Fruit fly (Drosophila melanogaster): ENCODE measurements around the gene Arc42.
A peak's percentile ranks its signal among the peaks of the same experiment; 100 is the strongest.

The Arc42 gene

DNA sequence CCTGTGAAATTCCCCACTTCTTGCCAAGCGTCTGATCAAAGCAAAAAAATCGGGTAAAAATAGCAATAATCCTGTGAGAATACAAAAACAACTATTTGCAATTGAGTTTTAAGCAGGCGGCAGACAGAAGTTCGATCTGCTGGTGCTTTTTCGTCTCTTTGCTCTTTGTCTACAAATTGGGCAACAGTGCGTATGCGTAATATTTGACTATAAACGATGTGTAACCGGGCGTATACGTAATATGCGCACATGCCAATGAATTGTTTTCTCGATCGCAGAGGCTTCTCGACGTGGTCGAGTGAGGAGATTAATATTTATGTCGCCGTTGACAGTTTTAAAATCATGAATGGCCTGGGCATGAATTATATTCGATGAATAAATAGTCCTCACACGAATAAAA, 17.8 kb downstream of the Arc42 start:
- no peak for TF ChIP-seq lz (GFP tag; optimal IDR thresholded peaks at IDR 0.05)
- no peak for TF ChIP-seq Ets21C (GFP tag; optimal IDR thresholded peaks at IDR 0.05)
- TF ChIP-seq Smox (GFP tag; optimal IDR thresholded peaks at IDR 0.05), result no peak
- no peak for TF ChIP-seq CG31627 (GFP tag; optimal IDR thresholded peaks at IDR 0.05)
- TF ChIP-seq dsx (GFP tag; optimal IDR thresholded peaks at IDR 0.05; ENCODE audit: poor library complexity, severe bottlenecking), result no peak
- TF ChIP-seq fd59A (GFP tag; optimal IDR thresholded peaks at IDR 0.05), result no peak
- TF ChIP-seq acj6 (GFP tag; optimal IDR thresholded peaks at IDR 0.05), result no peak
- TF ChIP-seq CG11294 (GFP tag; IDR thresholded peaks at IDR 0.05), result no peak
- no peak for TF ChIP-seq CG6792 (GFP tag; optimal IDR thresholded peaks at IDR 0.05)
- TF ChIP-seq fkh (GFP tag; optimal IDR thresholded peaks at IDR 0.05), result no peak
- no peak for TF ChIP-seq CG7368 (GFP tag; optimal IDR thresholded peaks at IDR 0.05)
- TF ChIP-seq CG10669 (GFP tag; optimal IDR thresholded peaks at IDR 0.05), result no peak
- no peak for TF ChIP-seq salr (GFP tag; optimal IDR thresholded peaks at IDR 0.05)
- no peak for TF ChIP-seq Gug (GFP tag; IDR thresholded peaks at IDR 0.05)

DNA sequence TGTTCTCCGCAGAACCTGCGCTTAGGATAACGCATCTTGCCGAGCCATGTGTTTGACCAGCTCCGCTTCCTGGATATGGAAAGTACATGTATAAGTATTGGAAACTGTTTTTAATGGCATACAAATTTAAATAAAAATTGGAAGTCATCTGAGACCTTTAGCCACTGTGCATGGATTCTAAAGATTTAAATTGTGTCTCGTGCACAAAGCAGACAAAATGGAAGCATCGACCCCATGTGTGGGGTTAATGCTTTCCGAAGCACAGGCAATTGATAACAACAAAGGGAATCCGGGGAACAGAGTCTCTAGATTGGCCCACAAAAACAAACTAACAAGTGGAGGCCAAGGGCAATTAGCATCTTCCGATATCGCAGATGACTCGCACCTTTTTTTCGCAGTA, 24.2 kb downstream of the Arc42 start:
- no peak for TF ChIP-seq CG6163 (GFP tag; IDR thresholded peaks at IDR 0.05)
- peak; percentile 94 for TF ChIP-seq svp (GFP tag)

DNA sequence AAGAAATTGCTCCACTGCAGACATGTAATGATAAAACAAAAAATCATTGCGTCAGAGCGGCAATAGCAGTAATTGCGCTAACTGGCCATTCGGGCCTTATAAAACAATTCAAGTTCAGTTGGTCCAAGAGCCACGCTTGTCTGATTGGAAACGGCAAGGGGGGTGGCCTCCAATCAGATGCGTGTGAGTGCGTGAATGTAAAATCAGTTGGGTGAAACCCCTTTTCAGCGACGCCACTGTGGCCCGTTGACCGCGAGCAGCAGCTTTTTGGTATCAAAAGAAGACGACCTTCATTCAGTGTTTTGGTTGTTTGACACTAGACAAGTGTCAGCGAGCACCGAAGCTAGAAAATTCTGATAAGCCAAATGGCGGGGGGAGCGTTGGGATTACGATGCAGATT, 24.8 kb downstream of the Arc42 start:
- no peak for TF ChIP-seq CG8632 (GFP tag; optimal IDR thresholded peaks at IDR 0.05)
- TF ChIP-seq Hr38 (GFP tag; optimal IDR thresholded peaks at IDR 0.05), result no peak
- no peak for TF ChIP-seq Eip75B (GFP tag; optimal IDR thresholded peaks at IDR 0.05)
- TF ChIP-seq CG6854 (GFP tag; optimal IDR thresholded peaks at IDR 0.05), result no peak
- TF ChIP-seq CG6792 (GFP tag; optimal IDR thresholded peaks at IDR 0.05), result no peak
- TF ChIP-seq CG8319 (GFP tag; optimal IDR thresholded peaks at IDR 0.05), result no peak

DNA sequence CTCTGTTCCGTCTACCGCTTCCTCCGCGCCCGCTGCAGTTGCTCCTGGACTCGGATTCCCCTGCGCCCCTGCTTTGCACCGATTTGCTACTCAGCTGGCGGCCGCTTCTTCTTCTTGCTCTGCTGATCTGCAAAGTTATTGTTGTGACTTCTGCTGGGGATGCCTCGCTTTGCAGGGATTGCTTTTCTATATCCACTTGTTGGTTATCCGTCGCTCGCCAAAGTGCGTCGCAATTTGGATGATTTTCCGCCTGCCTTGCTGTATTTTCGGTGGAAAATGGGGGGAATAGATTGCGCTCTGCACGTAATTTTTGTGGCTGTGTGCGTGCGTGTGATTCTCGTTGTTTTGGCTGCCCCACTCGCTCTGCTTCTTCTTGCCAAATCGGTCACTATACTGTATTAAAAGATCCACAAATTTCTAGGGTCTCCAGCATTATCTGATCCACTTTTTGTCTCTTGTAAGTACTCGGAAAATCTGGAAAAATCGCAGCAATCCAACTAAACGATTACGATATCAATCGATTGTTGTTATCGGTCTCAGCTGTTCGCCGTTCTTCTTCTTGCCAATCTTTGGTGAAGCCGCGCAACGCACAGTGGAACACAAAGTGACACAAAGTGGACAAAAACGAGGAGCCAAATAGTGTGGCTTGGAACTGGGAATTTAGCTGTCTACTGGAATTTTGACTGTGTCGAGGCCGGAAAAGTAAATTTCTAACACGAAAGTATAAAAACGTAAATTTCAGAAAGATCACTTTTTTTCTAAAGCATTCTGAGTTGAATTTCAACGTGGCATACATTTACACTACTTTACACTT, 25.6 kb downstream of the Arc42 start, which contains the start of gene ClpX:
Gene ClpX, minus strand, starts transcription at position 764 of the 814 bp plus-strand sequence.
- TF ChIP-seq esn (GFP tag; optimal IDR thresholded peaks at IDR 0.05) (peak; percentile 0), ss (GFP tag; optimal IDR thresholded peaks at IDR 0.05) (no peak), svp (GFP tag) (peak; percentile 82), pdm3 (GFP tag; optimal IDR thresholded peaks at IDR 0.05) (no peak), Eip78C (GFP tag) (peak; percentile 73), CG6276 (GFP tag; optimal IDR thresholded peaks at IDR 0.05) (no peak), vri (GFP tag; optimal IDR thresholded peaks at IDR 0.05) (peak; percentile 39), CG15336 (GFP tag; IDR thresholded peaks at IDR 0.05) (0 out of 2 replicates have a peak, but pooled peaks have one; percentile 20), CG34406 (GFP tag; optimal IDR thresholded peaks at IDR 0.05) (no peak), Eip75B (GFP tag; optimal IDR thresholded peaks at IDR 0.05) (no peak)

DNA sequence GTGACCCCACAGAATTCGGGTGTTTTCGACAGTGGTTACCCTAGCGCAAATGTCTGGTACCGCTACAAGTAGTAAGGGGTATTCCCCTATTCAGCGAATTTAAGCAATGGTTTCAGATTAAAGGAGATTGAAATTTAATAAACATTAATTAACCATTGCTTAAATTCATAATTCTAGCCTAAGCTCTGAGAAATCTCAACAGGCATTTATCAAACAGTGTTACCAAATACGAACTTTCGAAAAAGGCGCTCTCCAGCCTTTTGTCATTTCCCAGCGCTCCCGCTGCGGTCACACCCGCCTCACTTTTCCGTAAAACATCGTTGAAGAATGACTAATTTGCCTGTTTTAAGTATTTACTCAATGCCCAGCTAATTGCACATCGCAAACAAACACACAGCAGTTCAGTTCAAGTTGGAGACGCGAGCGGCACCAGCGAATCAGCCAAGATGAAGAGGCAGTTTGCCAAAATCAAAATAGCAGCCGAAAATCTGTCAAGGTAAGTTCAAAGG, 27.4 kb downstream of the Arc42 start, which contains the start of the genes Surf6 and RhoGAP92B:
Gene Surf6, minus strand, starts transcription at position 4 of the 509 bp plus-strand sequence.
Gene RhoGAP92B, plus strand, starts transcription at position 300 of the 509 bp plus-strand sequence.
- peak; percentile 31 for TF ChIP-seq Ets96B (tag; optimal IDR thresholded peaks at IDR 0.05)
- TF ChIP-seq CG3919 (GFP tag; optimal IDR thresholded peaks at IDR 0.05), result peak; percentile 62
- TF ChIP-seq OdsH (GFP tag; optimal IDR thresholded peaks at IDR 0.05), result peak; percentile 42
- peak; percentile 76 for TF ChIP-seq Sox14 (GFP tag; optimal IDR thresholded peaks at IDR 0.05)
- TF ChIP-seq ss (GFP tag; optimal IDR thresholded peaks at IDR 0.05), result peak; percentile 40 to 62
- peak; percentile 79 for TF ChIP-seq Eip78C (GFP tag)
- no peak for TF ChIP-seq Hr38 (GFP tag; optimal IDR thresholded peaks at IDR 0.05)
- TF ChIP-seq fd85E (GFP tag; optimal IDR thresholded peaks at IDR 0.05), result peak; percentile 29
- TF ChIP-seq lz (GFP tag; optimal IDR thresholded peaks at IDR 0.05), result peak; percentile 68
- peak; percentile 43 for TF ChIP-seq dsx (GFP tag; optimal IDR thresholded peaks at IDR 0.05; ENCODE audit: poor library complexity, severe bottlenecking)
- TF ChIP-seq CG34406 (GFP tag; optimal IDR thresholded peaks at IDR 0.05), result peak; percentile 35
- peak; percentile 6 for TF ChIP-seq CG7368 (GFP tag; optimal IDR thresholded peaks at IDR 0.05)
- no peak for TF ChIP-seq CG11762 (GFP tag; optimal IDR thresholded peaks at IDR 0.05; ENCODE audit: insufficient read depth)
- TF ChIP-seq CG6792 (GFP tag; optimal IDR thresholded peaks at IDR 0.05), result peak; percentile 47
- peak; percentile 55 for TF ChIP-seq cyc (GFP tag; optimal IDR thresholded peaks at IDR 0.05)
- peak; percentile 66 for TF ChIP-seq CG31627 (GFP tag; optimal IDR thresholded peaks at IDR 0.05)
- TF ChIP-seq esn (GFP tag; optimal IDR thresholded peaks at IDR 0.05), result peak; percentile 50
- TF ChIP-seq CG10631 (GFP tag; optimal IDR thresholded peaks at IDR 0.05), result no peak
- TF ChIP-seq Gug (GFP tag; IDR thresholded peaks at IDR 0.05), result 0 out of 2 replicates have a peak, but pooled peaks have one; percentile 22
- no peak for TF ChIP-seq Smox (GFP tag; optimal IDR thresholded peaks at IDR 0.05)
- TF ChIP-seq net (GFP tag; optimal IDR thresholded peaks at IDR 0.05), result peak; percentile 62
- peak; percentile 71 for TF ChIP-seq Hr39 (GFP tag; optimal IDR thresholded peaks at IDR 0.05)
- no peak for TF ChIP-seq Eip93F (GFP tag; optimal IDR thresholded peaks at IDR 0.05)
- no peak for TF ChIP-seq spab (GFP tag; optimal IDR thresholded peaks at IDR 0.05)
